Worm (Caenorhabditis elegans): ENCODE results near the gene metl-13.
"Not testable (repeated sequence)": the region's sequence is repeated elsewhere in the genome, so short reads cannot be mapped to it uniquely, and the experiment has no call there.

metl-13 gene

DNA sequence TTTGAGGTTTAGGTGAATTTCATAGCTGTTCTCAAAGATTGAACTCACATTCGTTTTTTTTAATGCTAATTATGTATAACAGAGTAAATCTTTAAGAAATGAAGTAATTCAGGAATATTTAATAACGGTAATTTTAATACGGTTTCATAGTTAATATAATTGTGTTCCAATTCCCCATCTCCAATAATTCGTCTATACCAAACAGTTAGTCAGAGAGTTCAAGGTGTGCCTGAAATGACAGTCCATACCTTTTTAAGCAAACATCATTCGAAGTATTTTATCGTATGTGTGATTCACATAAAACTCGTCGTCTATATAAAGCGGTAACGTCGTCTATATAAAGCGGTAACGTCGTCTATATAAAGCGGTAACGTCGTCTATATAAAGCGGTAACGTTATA is 36.1 kb upstream of the metl-13 start, which contains the start of gene nspb-5:
TSS of gene nspb-5 (plus strand) at position 301 of the 400 bp plus-strand sequence.
- TF ChIP-seq flt-1 (GFP tag; IDR thresholded peaks at IDR 0.05); cog-1 (tag; optimal IDR thresholded peaks at IDR 0.05); ref-1 (GFP tag; conservative IDR thresholded peaks at IDR 0.05): not testable (repeated sequence)

DNA sequence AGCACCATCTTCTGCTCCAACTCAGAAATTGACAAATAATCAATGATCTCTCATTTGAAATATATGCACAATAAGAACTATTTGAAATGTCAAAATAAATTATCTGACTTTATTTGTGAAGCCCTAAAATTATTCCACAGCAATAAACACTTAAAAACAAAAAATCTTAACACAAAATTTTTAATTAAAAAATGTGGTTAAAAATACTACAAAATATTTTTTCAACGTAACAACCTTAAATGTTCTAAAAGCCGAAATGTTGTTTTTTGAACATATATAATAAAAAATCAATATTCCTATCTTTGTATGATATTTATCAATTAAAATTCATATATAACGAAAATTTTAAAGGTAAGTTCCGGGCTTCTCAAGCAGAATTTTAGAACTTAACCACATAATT is 35.4 kb upstream of the metl-13 start, which contains the start of gene F38A5.8:
TSS of gene F38A5.8 (plus strand) at position 301 of the 400 bp plus-strand sequence.
- no peak for TF ChIP-seq ztf-29 (GFP tag; IDR thresholded peaks at IDR 0.05)
- no peak for TF ChIP-seq T22C8.4 (GFP tag; IDR thresholded peaks at IDR 0.05)
- TF ChIP-seq med-1 (GFP tag; optimal IDR thresholded peaks at IDR 0.05; ENCODE audit: insufficient read depth) = no peak
- no peak for TF ChIP-seq tab-1 (GFP tag; IDR thresholded peaks at IDR 0.05)
- TF ChIP-seq ref-1 (GFP tag; conservative IDR thresholded peaks at IDR 0.05) = no peak
- no peak for TF ChIP-seq ztf-23 (GFP tag; IDR thresholded peaks at IDR 0.05)
- no peak for TF ChIP-seq cog-1 (tag; optimal IDR thresholded peaks at IDR 0.05)
- TF ChIP-seq flt-1 (GFP tag; IDR thresholded peaks at IDR 0.05) = no peak
- TF ChIP-seq klf-2 (GFP tag; conservative IDR thresholded peaks at IDR 0.05) = no peak

DNA sequence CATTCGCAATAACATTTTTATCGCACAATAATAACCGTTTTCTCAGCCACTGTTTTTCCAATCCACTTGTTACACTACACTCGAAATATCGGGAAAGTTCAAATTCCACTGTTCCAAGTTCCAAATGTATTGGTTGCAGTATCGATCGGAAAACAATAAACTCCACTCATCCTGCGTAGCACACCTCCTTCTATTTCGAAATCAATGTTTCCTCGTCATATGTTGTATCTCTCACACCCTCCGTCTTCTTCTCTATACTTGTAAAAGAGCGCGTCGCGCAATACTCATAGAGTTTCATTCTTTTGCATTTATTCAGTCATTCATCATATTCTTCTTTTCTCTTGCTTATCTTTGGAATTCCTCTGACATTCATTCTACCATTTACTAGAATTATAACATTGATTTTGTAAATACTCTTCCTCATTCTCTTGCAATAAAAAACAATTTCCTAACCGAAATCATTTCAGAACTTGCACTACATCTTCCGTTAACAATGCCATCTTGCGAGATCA is 33.6 kb upstream of the metl-13 start, which contains the start of gene sup-36:
TSS of gene sup-36 (plus strand) at position 462 of the 512 bp plus-strand sequence.
- TF ChIP-seq T22C8.4 (GFP tag; IDR thresholded peaks at IDR 0.05) (peak; percentile 49), cog-1 (tag; optimal IDR thresholded peaks at IDR 0.05) (no peak)

DNA sequence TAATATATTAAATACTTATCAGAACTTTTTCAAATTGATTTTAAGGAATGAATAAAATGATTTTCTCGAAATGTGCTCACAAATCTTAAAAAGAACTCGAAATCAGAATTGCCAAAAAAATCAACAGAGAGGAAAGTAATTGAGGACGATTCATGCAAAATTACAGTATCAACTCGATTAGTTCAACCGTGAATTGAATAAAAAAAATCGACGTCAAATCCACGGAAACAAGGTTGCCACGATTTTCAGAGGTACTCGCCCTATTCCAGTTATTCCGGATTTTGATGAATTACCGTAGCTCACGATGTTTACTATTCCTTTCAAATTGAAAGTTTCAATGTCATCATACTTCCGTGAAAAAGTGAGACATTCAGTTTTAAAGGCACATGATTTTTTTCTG is 32.5 kb upstream of the metl-13 start, which contains the start of gene F15B10.3:
TSS of gene F15B10.3 (plus strand) at position 301 of the 400 bp plus-strand sequence.
- TF ChIP-seq tab-1 (GFP tag; IDR thresholded peaks at IDR 0.05) (no peak), cog-1 (tag; optimal IDR thresholded peaks at IDR 0.05) (no peak), ref-1 (GFP tag; conservative IDR thresholded peaks at IDR 0.05) (no peak), flt-1 (GFP tag; IDR thresholded peaks at IDR 0.05) (no peak)

DNA sequence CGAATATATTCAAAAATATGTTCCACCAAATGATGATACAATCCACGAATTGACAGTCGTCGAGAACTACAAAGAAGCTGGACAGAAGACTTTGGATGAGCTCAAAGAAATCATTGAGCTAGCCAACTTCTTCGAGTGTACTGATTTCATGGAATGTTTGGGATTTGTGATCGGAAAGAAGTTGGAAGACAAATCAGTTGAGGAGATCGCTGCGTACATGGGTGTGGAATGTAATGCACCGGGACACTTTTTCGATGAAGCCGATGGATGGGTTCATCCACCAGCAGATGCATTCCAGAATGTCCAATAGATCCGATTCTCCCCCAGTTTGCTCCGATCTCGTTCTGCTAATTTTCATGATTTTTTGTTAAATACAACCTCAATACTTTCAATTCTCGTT is 31.3 kb upstream of the metl-13 start:
- no peak for TF ChIP-seq T22C8.4 (GFP tag; IDR thresholded peaks at IDR 0.05)
- no peak for TF ChIP-seq med-1 (GFP tag; optimal IDR thresholded peaks at IDR 0.05; ENCODE audit: insufficient read depth)
- TF ChIP-seq ztf-23 (GFP tag; IDR thresholded peaks at IDR 0.05) = no peak
- no peak for TF ChIP-seq cog-1 (tag; optimal IDR thresholded peaks at IDR 0.05)
- TF ChIP-seq klf-2 (GFP tag; conservative IDR thresholded peaks at IDR 0.05) = no peak
- TF ChIP-seq flt-1 (GFP tag; IDR thresholded peaks at IDR 0.05) = no peak
- no peak for TF ChIP-seq ztf-29 (GFP tag; IDR thresholded peaks at IDR 0.05)
- no peak for TF ChIP-seq ref-1 (GFP tag; conservative IDR thresholded peaks at IDR 0.05)
- no peak for TF ChIP-seq tab-1 (GFP tag; IDR thresholded peaks at IDR 0.05)

ce11 chrIV:6605863-6606262 is 29.0 kb upstream of the metl-13 start, which contains the start of gene nstp-2:
nstp-2 (minus strand) TSS chrIV:6606188.
- TF ChIP-seq flt-1 (GFP tag; IDR thresholded peaks at IDR 0.05) (no peak), ztf-23 (GFP tag; IDR thresholded peaks at IDR 0.05) (no peak), tab-1 (GFP tag; IDR thresholded peaks at IDR 0.05) (no peak), ref-1 (GFP tag; conservative IDR thresholded peaks at IDR 0.05) (no peak), ztf-29 (GFP tag; IDR thresholded peaks at IDR 0.05) (no peak), T22C8.4 (GFP tag; IDR thresholded peaks at IDR 0.05) (no peak), cog-1 (tag; optimal IDR thresholded peaks at IDR 0.05) (no peak), klf-2 (GFP tag; conservative IDR thresholded peaks at IDR 0.05) (no peak), med-1 (GFP tag; optimal IDR thresholded peaks at IDR 0.05; ENCODE audit: insufficient read depth) (no peak)

- no peak for TF ChIP-seq ztf-29 (GFP tag; IDR thresholded peaks at IDR 0.05)
- TF ChIP-seq ztf-23 (GFP tag; IDR thresholded peaks at IDR 0.05) = no peak
- TF ChIP-seq tab-1 (GFP tag; IDR thresholded peaks at IDR 0.05) = no peak
- TF ChIP-seq T22C8.4 (GFP tag; IDR thresholded peaks at IDR 0.05) = no peak
- no peak for TF ChIP-seq flt-1 (GFP tag; IDR thresholded peaks at IDR 0.05)
- no peak for TF ChIP-seq cog-1 (tag; optimal IDR thresholded peaks at IDR 0.05)
- no peak for TF ChIP-seq klf-2 (GFP tag; conservative IDR thresholded peaks at IDR 0.05)
- TF ChIP-seq ref-1 (GFP tag; conservative IDR thresholded peaks at IDR 0.05) = no peak
- TF ChIP-seq med-1 (GFP tag; optimal IDR thresholded peaks at IDR 0.05; ENCODE audit: insufficient read depth) = no peak
These were observed 28.3 kb upstream of the metl-13 start for ce11 chrIV:6606587-6606986.

DNA sequence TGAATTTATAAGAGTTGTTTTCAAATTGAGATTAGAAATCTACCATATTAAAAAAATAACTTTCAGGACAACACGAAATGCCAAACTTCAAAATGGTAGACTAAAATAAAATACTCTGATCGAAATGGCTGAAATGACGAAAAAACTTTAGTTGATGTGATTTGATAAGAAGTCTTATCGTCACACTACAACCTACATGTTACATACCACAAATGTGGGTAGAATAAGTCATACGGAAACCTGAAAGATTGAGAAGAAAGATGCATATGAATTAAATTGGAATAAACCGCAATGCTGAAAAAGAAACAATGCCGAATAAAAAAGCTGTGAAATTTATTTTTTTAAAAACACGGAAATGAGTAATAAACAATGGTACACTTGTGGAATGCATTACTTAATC is 27.8 kb upstream of the metl-13 start:
- no peak for TF ChIP-seq med-1 (GFP tag; optimal IDR thresholded peaks at IDR 0.05; ENCODE audit: insufficient read depth)
- TF ChIP-seq cog-1 (tag; optimal IDR thresholded peaks at IDR 0.05) = no peak
- TF ChIP-seq flt-1 (GFP tag; IDR thresholded peaks at IDR 0.05) = no peak
- no peak for TF ChIP-seq T22C8.4 (GFP tag; IDR thresholded peaks at IDR 0.05)
- TF ChIP-seq ref-1 (GFP tag; conservative IDR thresholded peaks at IDR 0.05) = no peak
- TF ChIP-seq ztf-29 (GFP tag; IDR thresholded peaks at IDR 0.05) = no peak
- TF ChIP-seq ztf-23 (GFP tag; IDR thresholded peaks at IDR 0.05) = no peak
- TF ChIP-seq tab-1 (GFP tag; IDR thresholded peaks at IDR 0.05) = no peak
- no peak for TF ChIP-seq klf-2 (GFP tag; conservative IDR thresholded peaks at IDR 0.05)

DNA sequence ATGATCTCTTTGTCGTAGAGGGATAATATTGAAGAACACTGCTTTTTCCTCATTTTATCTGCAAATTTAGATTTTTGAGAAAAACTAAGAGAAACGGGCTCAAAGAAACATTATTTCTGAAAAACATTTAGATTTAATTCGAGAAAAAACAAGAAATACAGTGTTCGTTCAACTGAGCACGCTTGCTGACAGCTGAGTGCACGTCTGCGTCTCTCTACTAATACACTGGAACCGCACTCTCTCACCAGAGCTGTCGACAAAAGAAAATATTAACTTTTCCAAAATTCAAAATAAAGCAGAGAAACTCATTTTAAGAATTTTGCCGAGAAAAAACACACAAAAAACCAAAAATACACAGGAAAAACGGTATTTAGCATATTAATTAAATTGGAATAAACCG is 21.6 kb upstream of the metl-13 start, which contains the start of gene drh-1:
TSS of gene drh-1 (minus strand) at position 58 of the 400 bp plus-strand sequence.
- TF ChIP-seq T22C8.4 (GFP tag; IDR thresholded peaks at IDR 0.05) = no peak

ce11 chrIV:6618607-6619006 is 16.3 kb upstream of the metl-13 start:
- TF ChIP-seq klf-2 (GFP tag; conservative IDR thresholded peaks at IDR 0.05) (no peak), med-1 (GFP tag; optimal IDR thresholded peaks at IDR 0.05; ENCODE audit: insufficient read depth) (no peak), flt-1 (GFP tag; IDR thresholded peaks at IDR 0.05) (no peak), T22C8.4 (GFP tag; IDR thresholded peaks at IDR 0.05) (no peak), cog-1 (tag; optimal IDR thresholded peaks at IDR 0.05) (no peak), ztf-29 (GFP tag; IDR thresholded peaks at IDR 0.05) (no peak), tab-1 (GFP tag; IDR thresholded peaks at IDR 0.05) (no peak)

All from whole organism, midembryonic.